Worm (Caenorhabditis elegans) whole organism, young adult: ENCODE results near the gene Y54G2A.76.

ENCODE experiments used
- B0035.1 ChIP-seq: sonication (generic microtip); optimal IDR thresholded peaks from 2 replicates; lab custom pipeline; 2016; ENCODE audit warnings: missing genetic modification characterization, mild to moderate bottlenecking, missing compliant biosample characterization, missing genotype, missing genetic modification reagents
- B0261.1 ChIP-seq: sonication (generic microtip); optimal IDR thresholded peaks from 2 replicates; lab custom pipeline; 2016; ENCODE audit warnings: mild to moderate bottlenecking, missing genetic modification characterization, moderate library complexity, missing compliant biosample characterization
- C06A6.2 ChIP-seq: fragments of 200-800 bp; sonication (Bioruptor generic); conservative IDR thresholded peaks from 2 replicates; pipeline ENCODE4 v1.3.6; 2022; ENCODE audit warnings: missing genetic modification characterization, missing compliant biosample characterization
- C17E4.6 ChIP-seq: fragments of 200-800 bp; sonication (Bioruptor generic); IDR thresholded peaks from 2 replicates; pipeline ENCODE4 v1.3.6; 2022; ENCODE audit warnings: missing genetic modification reagents, missing genetic modification characterization, missing compliant biosample characterization
- F37B4.10 ChIP-seq: fragments of 200-800 bp; sonication (Bioruptor generic); IDR thresholded peaks from 2 replicates; pipeline ENCODE4 v1.3.6; 2022; ENCODE audit warnings: missing genetic modification characterization, missing compliant biosample characterization
- F49E8.2 ChIP-seq: sonication (generic microtip); optimal IDR thresholded peaks from 3 replicates; lab custom pipeline; 2017; ENCODE audit warnings: missing genetic modification characterization, mild to moderate bottlenecking, missing compliant biosample characterization, antibody characterized with exemption, moderate library complexity; ENCODE audit not compliant: insufficient read depth
- F55B11.4 ChIP-seq: sonication (generic microtip); optimal IDR thresholded peaks from 2 replicates; lab custom pipeline; 2016; ENCODE audit warnings: missing compliant biosample characterization, missing genetic modification characterization, borderline replicate concordance; ENCODE audit not compliant: insufficient read depth
- T07F8.4 ChIP-seq: sonication (generic microtip); optimal IDR thresholded peaks from 2 replicates; lab custom pipeline; 2016; ENCODE audit warnings: mild to moderate bottlenecking, missing genetic modification characterization, moderate library complexity, missing compliant biosample characterization
- T26A5.8 ChIP-seq: sonication (generic microtip); optimal IDR thresholded peaks from 2 replicates; lab custom pipeline; 2016; ENCODE audit warnings: missing genetic modification characterization, missing compliant biosample characterization
- Y79H2A.3 ChIP-seq: fragments of 200-800 bp; sonication (Bioruptor generic); conservative IDR thresholded peaks from 2 replicates; pipeline ENCODE4 v1.3.6; 2022; ENCODE audit warnings: missing genetic modification reagents, missing genetic modification characterization, missing compliant biosample characterization
- Y95B8A.8 ChIP-seq: fragments of 200-800 bp; sonication (Bioruptor generic); IDR thresholded peaks from 2 replicates; pipeline ENCODE4 v1.3.6; 2022; ENCODE audit warnings: missing genetic modification reagents, missing genetic modification characterization, missing compliant biosample characterization
- ZK185.1 ChIP-seq: sonication (generic microtip); optimal IDR thresholded peaks from 2 replicates; lab custom pipeline; 2016; ENCODE audit warnings: mild to moderate bottlenecking, missing genetic modification characterization, missing compliant biosample characterization; ENCODE audit not compliant: poor library complexity, severe bottlenecking
- akir-1 ChIP-seq: fragments of 200-800 bp; sonication (Bioruptor generic); optimal IDR thresholded peaks from 2 replicates; lab custom pipeline; 2018; ENCODE audit warnings: mild to moderate bottlenecking, missing genetic modification characterization, moderate library complexity, missing compliant biosample characterization
- ama-1 ChIP-seq, 3 experiments: fragments of 150-350 bp in 1 of 3; sonication (generic microtip) in 2 of 3; optimal IDR thresholded peaks; 2 replicates each; lab custom pipeline; 2014 to 2018; ENCODE audit warnings: missing biosample characterization in 2 of 3, missing genetic modification characterization in 2 of 3, missing genetic modification reagents in 2 of 3
- aptf-3 ChIP-seq: fragments of 200-800 bp; sonication (Bioruptor generic); IDR thresholded peaks from 2 replicates; pipeline ENCODE4 v1.3.6; 2022; ENCODE audit warnings: missing genetic modification characterization, missing compliant biosample characterization
- atf-7 ChIP-seq: sonication (generic microtip); optimal IDR thresholded peaks from 2 replicates; lab custom pipeline; 2017; ENCODE audit warnings: mild to moderate bottlenecking, missing genetic modification characterization, missing compliant biosample characterization
- ccch-3 ChIP-seq: fragments of 200-800 bp; sonication (Bioruptor generic); optimal IDR thresholded peaks from 2 replicates; lab custom pipeline; 2018; ENCODE audit warnings: mild to moderate bottlenecking, missing genetic modification characterization, missing compliant biosample characterization
- cebp-2 ChIP-seq: fragments of 200-800 bp; sonication (Bioruptor generic); IDR thresholded peaks from 2 replicates; pipeline ENCODE4 v1.3.6; 2022; ENCODE audit warnings: missing genetic modification characterization, missing compliant biosample characterization
- ceh-27 ChIP-seq: fragments of 200-800 bp; sonication (Bioruptor generic); optimal IDR thresholded peaks from 2 replicates; lab custom pipeline; 2018; ENCODE audit warnings: mild to moderate bottlenecking, missing genetic modification characterization, moderate library complexity, missing compliant biosample characterization
- ceh-58 ChIP-seq: fragments of 200-800 bp; sonication (Bioruptor generic); IDR thresholded peaks from 2 replicates; pipeline ENCODE4 v1.3.6; 2022; ENCODE audit warnings: missing genetic modification characterization, missing compliant biosample characterization
- dox-1 ChIP-seq: fragments of 200-800 bp; sonication (Bioruptor generic); IDR thresholded peaks from 2 replicates; pipeline ENCODE4 v1.3.6; 2022; ENCODE audit warnings: missing genetic modification reagents, missing genetic modification characterization, missing compliant biosample characterization
- egl-18 ChIP-seq: fragments of 200-800 bp; sonication (Bioruptor generic); IDR thresholded peaks from 2 replicates; pipeline ENCODE4 v1.3.6; 2022; ENCODE audit warnings: missing genetic modification reagents, missing genetic modification characterization, missing compliant biosample characterization
- egl-44 ChIP-seq: fragments of 200-800 bp; sonication (Bioruptor generic); IDR thresholded peaks from 2 replicates; pipeline ENCODE4 v1.3.6; 2022; ENCODE audit warnings: missing genetic modification reagents, missing genetic modification characterization, missing compliant biosample characterization
- hlh-26 ChIP-seq: fragments of 200-800 bp; sonication (Bioruptor generic); conservative IDR thresholded peaks from 2 replicates; pipeline ENCODE4 v1.3.6; 2022; ENCODE audit warnings: missing genetic modification reagents, missing genetic modification characterization, missing compliant biosample characterization
- let-526 ChIP-seq: fragments of 200-800 bp; sonication (Bioruptor generic); IDR thresholded peaks from 2 replicates; pipeline ENCODE4 v1.3.6; 2022; ENCODE audit warnings: missing genetic modification reagents, missing genetic modification characterization, missing compliant biosample characterization
- lin-35 ChIP-seq, 3 experiments: fragments of 150-350 bp in 2 of 3; sonication (generic microtip) in 1 of 3; optimal IDR thresholded peaks; 2 replicates each; lab custom pipeline; 2014 to 2018; ENCODE audit warnings: missing biosample characterization in 3 of 3, missing genetic modification characterization in 3 of 3, missing genetic modification reagents in 3 of 3
- lin-40 ChIP-seq: sonication (generic microtip); optimal IDR thresholded peaks from 2 replicates; lab custom pipeline; 2016; ENCODE audit warnings: missing genetic modification characterization, mild to moderate bottlenecking, missing compliant biosample characterization, missing genotype, missing genetic modification reagents
- lir-1 ChIP-seq: fragments of 200-800 bp; sonication (Bioruptor generic); conservative IDR thresholded peaks from 2 replicates; pipeline ENCODE4 v1.3.6; 2022; ENCODE audit warnings: missing genetic modification reagents, missing genetic modification characterization, missing compliant biosample characterization
- lsy-27 ChIP-seq: sonication (generic microtip); optimal IDR thresholded peaks from 2 replicates; lab custom pipeline; 2017; ENCODE audit warnings: missing genetic modification characterization, mild to moderate bottlenecking, missing compliant biosample characterization, antibody characterized with exemption, missing genotype, borderline replicate concordance; ENCODE audit not compliant: insufficient read depth
- madf-3 ChIP-seq: fragments of 200-800 bp; sonication (Bioruptor generic); IDR thresholded peaks from 2 replicates; pipeline ENCODE4 v1.3.6; 2022; ENCODE audit warnings: missing genetic modification reagents, missing genetic modification characterization, missing compliant biosample characterization
- madf-6 ChIP-seq: fragments of 200-800 bp; sonication (Bioruptor generic); IDR thresholded peaks from 2 replicates; pipeline ENCODE4 v1.3.6; 2022; ENCODE audit warnings: missing genetic modification reagents, missing genetic modification characterization, missing compliant biosample characterization
- mel-28 ChIP-seq: sonication (generic microtip); optimal IDR thresholded peaks from 2 replicates; lab custom pipeline; 2016; ENCODE audit warnings: borderline replicate concordance, mild to moderate bottlenecking, missing genetic modification characterization, missing compliant biosample characterization
- mxl-1 ChIP-seq: sonication (generic microtip); optimal IDR thresholded peaks from 2 replicates; lab custom pipeline; 2016; ENCODE audit warnings: missing genetic modification characterization, missing compliant biosample characterization
- nfyb-1 ChIP-seq: fragments of 200-800 bp; sonication (Bioruptor generic); IDR thresholded peaks from 2 replicates; pipeline ENCODE4 v1.3.6; 2022; ENCODE audit warnings: missing genetic modification reagents, missing genetic modification characterization, missing compliant biosample characterization
- nhr-179 ChIP-seq: sonication (generic microtip); optimal IDR thresholded peaks from 2 replicates; lab custom pipeline; 2016; ENCODE audit warnings: mild to moderate bottlenecking, missing genetic modification characterization, missing compliant biosample characterization
- nhr-27 ChIP-seq: fragments of 200-800 bp; sonication (Bioruptor generic); optimal IDR thresholded peaks from 2 replicates; lab custom pipeline; 2018; ENCODE audit warnings: mild to moderate bottlenecking, missing genetic modification characterization, moderate library complexity, missing compliant biosample characterization
- rec-8 ChIP-seq, 2 experiments: sonication (generic microtip); optimal IDR thresholded peaks; 2 replicates each; lab custom pipeline; 2016; ENCODE audit warnings: mild to moderate bottlenecking in 2 of 2, missing genetic modification characterization in 2 of 2, missing genetic modification reagents in 2 of 2, missing genotype in 2 of 2, missing biosample characterization in 1 of 2, missing compliant biosample characterization in 1 of 2, moderate library complexity in 1 of 2
- snpc-4 ChIP-seq, 5 experiments: fragments of 150-350 bp in 1 of 5; sonication (generic microtip) in 4 of 5; optimal IDR thresholded peaks; 2 replicates each; lab custom pipeline; 2014 to 2018; ENCODE audit warnings: missing genetic modification characterization in 5 of 5, missing biosample characterization in 3 of 5, antibody characterized with exemption in 2 of 5, mild to moderate bottlenecking in 2 of 5, missing compliant biosample characterization in 2 of 5, missing genotype in 2 of 5, moderate library complexity in 2 of 5, missing genetic modification reagents in 1 of 5
- tbx-9 ChIP-seq: sonication (generic microtip); optimal IDR thresholded peaks from 2 replicates; lab custom pipeline; 2016; ENCODE audit warnings: borderline replicate concordance, missing genetic modification characterization, inconsistent platforms, missing compliant biosample characterization
- zfh-2 ChIP-seq: fragments of 200-800 bp; sonication (Bioruptor generic); conservative IDR thresholded peaks from 2 replicates; pipeline ENCODE4 v1.3.6; 2022; ENCODE audit warnings: missing genetic modification reagents, missing genetic modification characterization, missing compliant biosample characterization
- zim-3 ChIP-seq: sonication (generic microtip); optimal IDR thresholded peaks from 2 replicates; lab custom pipeline; 2017; ENCODE audit warnings: mild to moderate bottlenecking, missing genetic modification characterization, moderate library complexity, missing compliant biosample characterization
- ztf-28 ChIP-seq: fragments of 200-800 bp; sonication (Bioruptor generic); IDR thresholded peaks from 2 replicates; pipeline ENCODE4 v1.3.6; 2022; ENCODE audit warnings: missing genetic modification reagents, missing genetic modification characterization, missing compliant biosample characterization
- ztf-3 ChIP-seq: fragments of 200-800 bp; sonication (Bioruptor generic); optimal IDR thresholded peaks from 2 replicates; lab custom pipeline; 2018; ENCODE audit warnings: mild to moderate bottlenecking, missing genetic modification characterization, missing compliant biosample characterization

The Y54G2A.76 gene

ce11 chrIV:2805525-2805924 lies 3.7 kb upstream of the Y54G2A.76 start, which contains the start of gene Y54G2A.45 (continued):
- TF ChIP-seq F55B11.4 (tag; lab: Kevin White, UChicago) (no peak), B0261.1 (tag; lab: Kevin White, UChicago) (peak; percentile 92), aptf-3 (GFP tag; lab: Robert Waterston, UW) (no peak), ceh-27 (peak; percentile 20), dox-1 (GFP tag; lab: Robert Waterston, UW) (peak; percentile 92), ama-1 (optimal IDR thresholded peaks at IDR 0.05; lab: Kevin White, UChicago) (no peak), ama-1 (GFP tag; optimal IDR thresholded peaks at IDR 0.05; lab: Kevin White, UChicago) (peak in 1 of 2 experiments; percentile 6), hlh-26 (no peak), mxl-1 (tag; lab: Kevin White, UChicago) (peak; percentile 79), lsy-27 (tag; lab: Kevin White, UChicago) (peak; percentile 59), F49E8.2 (tag; lab: Kevin White, UChicago) (peak; percentile 79), madf-6 (peak; percentile 64), C06A6.2 (GFP tag; lab: Robert Waterston, UW) (no peak), zfh-2 (GFP tag; lab: Robert Waterston, UW) (peak; percentile 56; the same call in 1 of the 2 replicates), lir-1 (0 out of 2 replicates have a peak, but pooled peaks have one; percentile 15), lin-35 (GFP tag; optimal IDR thresholded peaks at IDR 0.05; lab: Kevin White, UChicago) (peak in 2 of 3 experiments; percentile 35 to 40)

- TF ChIP-seq egl-44 (GFP tag; lab: Robert Waterston, UW), result peak; percentile 60; the same call in 1 of the 2 replicates
- no peak for TF ChIP-seq aptf-3 (GFP tag; lab: Robert Waterston, UW)
- TF ChIP-seq egl-18 (GFP tag; lab: Robert Waterston, UW), result no peak
- TF ChIP-seq hlh-26, result no peak
- TF ChIP-seq nhr-27, result no peak
- TF ChIP-seq rec-8 (tag; optimal IDR thresholded peaks at IDR 0.05; lab: Kevin White, UChicago), result no peak
- no peak for TF ChIP-seq ceh-27
- TF ChIP-seq T07F8.4 (tag; lab: Kevin White, UChicago), result no peak
- TF ChIP-seq tbx-9 (tag; lab: Kevin White, UChicago), result no peak
- TF ChIP-seq zfh-2 (GFP tag; lab: Robert Waterston, UW), result peak; percentile 54
- no peak for TF ChIP-seq Y95B8A.8 (GFP tag; lab: Robert Waterston, UW)
- TF ChIP-seq Y79H2A.3 (GFP tag; lab: Robert Waterston, UW), result no peak
- TF ChIP-seq snpc-4 (GFP tag; optimal IDR thresholded peaks at IDR 0.05; lab: Kevin White, UChicago), result no peak
- TF ChIP-seq snpc-4 (tag; optimal IDR thresholded peaks at IDR 0.05; lab: Kevin White, UChicago), result peak in 1 of 4 experiments; percentile 31
- TF ChIP-seq madf-3 (GFP tag; lab: Robert Waterston, UW), result no peak
- TF ChIP-seq lin-35 (GFP tag; optimal IDR thresholded peaks at IDR 0.05; lab: Kevin White, UChicago), result no peak
- peak; percentile 68 for TF ChIP-seq dox-1 (GFP tag; lab: Robert Waterston, UW)
- TF ChIP-seq ceh-58 (GFP tag; lab: Robert Waterston, UW), result no peak
- no peak for TF ChIP-seq lin-40
- TF ChIP-seq let-526, result no peak
- TF ChIP-seq F37B4.10 (GFP tag; lab: Robert Waterston, UW), result no peak
- no peak for TF ChIP-seq T26A5.8
- no peak; the same call in 1 of the 2 replicates for TF ChIP-seq madf-6
- no peak for TF ChIP-seq mel-28 (tag; lab: Kevin White, UChicago)
- TF ChIP-seq lsy-27 (tag; lab: Kevin White, UChicago), result no peak
- TF ChIP-seq B0035.1 (tag; lab: Kevin White, UChicago), result no peak
- no peak for TF ChIP-seq nhr-179 (tag; lab: Kevin White, UChicago)
- TF ChIP-seq ztf-3 (GFP tag; lab: Kevin White, UChicago), result no peak
- TF ChIP-seq ztf-28 (GFP tag; lab: Robert Waterston, UW), result peak; percentile 13; the same call in 1 of the 2 replicates
- TF ChIP-seq cebp-2 (GFP tag; lab: Robert Waterston, UW), result peak; percentile 33; the same call in 1 of the 2 replicates
- no peak for TF ChIP-seq nfyb-1 (GFP tag; lab: Robert Waterston, UW)
- TF ChIP-seq akir-1 (GFP tag; lab: Kevin White, UChicago), result no peak
- no peak for TF ChIP-seq zim-3 (tag; lab: Kevin White, UChicago)
- no peak for TF ChIP-seq C17E4.6 (GFP tag; lab: Robert Waterston, UW)
- no peak for TF ChIP-seq ccch-3 (GFP tag; lab: Kevin White, UChicago)
- no peak for TF ChIP-seq atf-7 (tag; lab: Kevin White, UChicago)
- TF ChIP-seq ZK185.1 (tag; lab: Kevin White, UChicago), result no peak
These were observed 1.1 kb upstream of the Y54G2A.76 start for ce11 chrIV:2808154-2808553.
